Worm (Caenorhabditis elegans) whole organism, L1 larva: ENCODE measurements around the gene F08F1.4.
A peak's percentile ranks its signal among the peaks of the same experiment; 100 is the strongest.

Source experiments
- C04F5.9 ChIP-seq: sonication (generic microtip); optimal IDR thresholded peaks from 2 replicates; lab custom pipeline; 2016; ENCODE audit warnings: missing genetic modification characterization, missing compliant biosample characterization
- C16A3.4 ChIP-seq: fragments of 150-350 bp; optimal IDR thresholded peaks from 2 replicates; lab custom pipeline; 2014; ENCODE audit warnings: missing biosample characterization, missing genetic modification characterization
- C34B4.2 ChIP-seq: sonication (generic microtip); optimal IDR thresholded peaks from 2 replicates; lab custom pipeline; 2017; ENCODE audit warnings: mild to moderate bottlenecking, missing genetic modification characterization, missing compliant biosample characterization
- Y116A8C.19 ChIP-seq: sonication (generic microtip); optimal IDR thresholded peaks from 2 replicates; lab custom pipeline; 2016; ENCODE audit warnings: missing compliant biosample characterization, missing genetic modification characterization, borderline replicate concordance
- aha-1 ChIP-seq: fragments of 150-350 bp; optimal IDR thresholded peaks from 2 replicates; lab custom pipeline; 2014; ENCODE audit warnings: missing biosample characterization, missing genetic modification characterization
- blmp-1 ChIP-seq: fragments of 150-350 bp; optimal IDR thresholded peaks from 2 replicates; lab custom pipeline; 2014; ENCODE audit warnings: missing biosample characterization, missing genetic modification characterization
- ceh-63 ChIP-seq: fragments of 200-800 bp; sonication (Bioruptor generic); optimal IDR thresholded peaks from 2 replicates; lab custom pipeline; 2018; ENCODE audit warnings: mild to moderate bottlenecking, missing genetic modification characterization, missing compliant biosample characterization
- ceh-8 ChIP-seq: fragments of 200-800 bp; sonication (Bioruptor generic); optimal IDR thresholded peaks from 2 replicates; lab custom pipeline; 2018; ENCODE audit warnings: mild to moderate bottlenecking, missing genetic modification characterization, moderate library complexity, missing compliant biosample characterization
- ceh-88 ChIP-seq: fragments of 200-800 bp; sonication (Bioruptor generic); IDR thresholded peaks from 2 replicates; pipeline ENCODE4 v1.3.6; 2022; ENCODE audit warnings: missing genetic modification characterization, missing compliant biosample characterization
- ceh-90 ChIP-seq: sonication (generic microtip); optimal IDR thresholded peaks from 2 replicates; lab custom pipeline; 2016; ENCODE audit warnings: missing genetic modification characterization, missing compliant biosample characterization
- ces-1 ChIP-seq: fragments of 150-350 bp; optimal IDR thresholded peaks from 2 replicates; lab custom pipeline; 2014; ENCODE audit warnings: missing biosample characterization, missing genetic modification reagents, missing genetic modification characterization
- dpl-1 ChIP-seq, 3 experiments: fragments of 150-350 bp in 2 of 3; sonication (generic microtip) in 1 of 3; optimal IDR thresholded peaks; 2 replicates each; lab custom pipeline; 2014 to 2017; ENCODE audit warnings: missing biosample characterization in 3 of 3, missing genetic modification characterization in 3 of 3, missing genetic modification reagents in 3 of 3
- efl-3 ChIP-seq: fragments of 200-800 bp; sonication (Bioruptor generic); optimal IDR thresholded peaks from 2 replicates; lab custom pipeline; 2018; ENCODE audit warnings: mild to moderate bottlenecking, missing genetic modification characterization, missing compliant biosample characterization
- egl-13 ChIP-seq: sonication (generic microtip); optimal IDR thresholded peaks from 2 replicates; lab custom pipeline; 2016; ENCODE audit warnings: missing genotype, missing genetic modification reagents, missing genetic modification characterization, missing compliant biosample characterization
- egl-27 ChIP-seq, 2 experiments: fragments of 150-350 bp in 1 of 2; sonication (generic microtip); optimal IDR thresholded peaks; 3 replicates each; lab custom pipeline; 2017 to 2018; ENCODE audit warnings: missing biosample characterization in 2 of 2, missing genetic modification characterization in 2 of 2, missing genetic modification reagents in 2 of 2
- fkh-10 ChIP-seq: sonication (generic microtip); optimal IDR thresholded peaks from 2 replicates; lab custom pipeline; 2017; ENCODE audit warnings: missing biosample characterization, missing genetic modification reagents, missing genetic modification characterization
- fos-1 ChIP-seq: fragments of 150-350 bp; optimal IDR thresholded peaks from 2 replicates; lab custom pipeline; 2014; ENCODE audit warnings: missing biosample characterization, missing genetic modification characterization
- grh-1 ChIP-seq: fragments of 200-800 bp; sonication (Bioruptor generic); IDR thresholded peaks from 2 replicates; pipeline ENCODE4 v1.3.6; 2022; ENCODE audit warnings: missing genetic modification reagents, missing genetic modification characterization, missing compliant biosample characterization
- hlh-4 ChIP-seq: sonication (generic microtip); optimal IDR thresholded peaks from 2 replicates; lab custom pipeline; 2016; ENCODE audit warnings: mild to moderate bottlenecking, missing genetic modification characterization, missing compliant biosample characterization
- irx-1 ChIP-seq: sonication (generic microtip); optimal IDR thresholded peaks from 2 replicates; lab custom pipeline; 2016; ENCODE audit warnings: missing genetic modification characterization, missing compliant biosample characterization
- lin-35 ChIP-seq, 2 experiments: fragments of 150-350 bp; optimal IDR thresholded peaks; 2 replicates each; lab custom pipeline; 2014; ENCODE audit warnings: missing biosample characterization in 2 of 2, missing genetic modification characterization in 2 of 2, missing genetic modification reagents in 2 of 2
- lir-3 ChIP-seq: sonication (generic microtip); optimal IDR thresholded peaks from 2 replicates; lab custom pipeline; 2016; ENCODE audit warnings: mild to moderate bottlenecking, missing genetic modification characterization, moderate library complexity, missing compliant biosample characterization; ENCODE audit not compliant: poor library complexity
- lsy-2 ChIP-seq, 2 experiments: fragments of 150-350 bp; optimal IDR thresholded peaks; 2 replicates each; lab custom pipeline; 2014; ENCODE audit warnings: missing biosample characterization in 2 of 2, missing genetic modification characterization in 2 of 2
- mab-9 ChIP-seq: fragments of 200-800 bp; sonication (Bioruptor generic); IDR thresholded peaks from 2 replicates; pipeline ENCODE4 v1.3.6; 2022; ENCODE audit warnings: missing genetic modification reagents, missing genetic modification characterization, missing compliant biosample characterization
- mef-2 ChIP-seq: fragments of 150-350 bp; optimal IDR thresholded peaks from 2 replicates; lab custom pipeline; 2014; ENCODE audit warnings: missing biosample characterization, missing genetic modification characterization
- mep-1 ChIP-seq: fragments of 150-350 bp; optimal IDR thresholded peaks from 2 replicates; lab custom pipeline; 2014; ENCODE audit warnings: missing biosample characterization, missing genetic modification characterization
- nhr-19 ChIP-seq: fragments of 200-800 bp; sonication (Bioruptor generic); conservative IDR thresholded peaks from 2 replicates; pipeline ENCODE4 v1.3.6; 2022; ENCODE audit warnings: missing genetic modification characterization, missing compliant biosample characterization
- nhr-20 ChIP-seq: sonication (generic microtip); optimal IDR thresholded peaks from 2 replicates; lab custom pipeline; 2016; ENCODE audit warnings: mild to moderate bottlenecking, missing genetic modification characterization, missing compliant biosample characterization
- nhr-28 ChIP-seq: fragments of 150-350 bp; optimal IDR thresholded peaks from 2 replicates; lab custom pipeline; 2014; ENCODE audit warnings: missing biosample characterization, missing genetic modification characterization
- nhr-71 ChIP-seq: sonication (generic microtip); optimal IDR thresholded peaks from 2 replicates; lab custom pipeline; 2016; ENCODE audit warnings: mild to moderate bottlenecking, missing genetic modification characterization, moderate library complexity, missing compliant biosample characterization
- nhr-76 ChIP-seq: sonication (generic microtip); optimal IDR thresholded peaks from 2 replicates; lab custom pipeline; 2017; ENCODE audit warnings: missing biosample characterization, missing genetic modification characterization
- nhr-85 ChIP-seq: sonication (generic microtip); peaks from one replicate; lab custom pipeline; 2016; ENCODE audit warnings: missing genetic modification characterization, inconsistent platforms, missing compliant biosample characterization
- nhr-90 ChIP-seq: sonication (generic microtip); optimal IDR thresholded peaks from 2 replicates; lab custom pipeline; 2016; ENCODE audit warnings: mild to moderate bottlenecking, missing genetic modification characterization, missing compliant biosample characterization; ENCODE audit not compliant: poor library complexity
- pax-3 ChIP-seq: fragments of 200-800 bp; sonication (Bioruptor generic); optimal IDR thresholded peaks from 2 replicates; lab custom pipeline; 2018; ENCODE audit warnings: mild to moderate bottlenecking, missing genetic modification characterization, moderate library complexity, missing compliant biosample characterization
- rnt-1 ChIP-seq: sonication (generic microtip); optimal IDR thresholded peaks from 2 replicates; lab custom pipeline; 2016; ENCODE audit warnings: mild to moderate bottlenecking, missing genetic modification characterization, moderate library complexity, missing compliant biosample characterization
- skn-1 ChIP-seq: fragments of 150-350 bp; optimal IDR thresholded peaks from 2 replicates; lab custom pipeline; 2014; ENCODE audit warnings: missing biosample characterization, missing genetic modification characterization
- snpc-4 ChIP-seq: fragments of 150-350 bp; optimal IDR thresholded peaks from 2 replicates; lab custom pipeline; 2014; ENCODE audit warnings: missing biosample characterization, missing genetic modification characterization
- snu-23 ChIP-seq: sonication (generic microtip); optimal IDR thresholded peaks from 2 replicates; lab custom pipeline; 2016; ENCODE audit warnings: missing genetic modification characterization, missing compliant biosample characterization
- sox-4 ChIP-seq: sonication (generic microtip); optimal IDR thresholded peaks from 2 replicates; lab custom pipeline; 2016; ENCODE audit warnings: missing genetic modification characterization, missing compliant biosample characterization
- sptf-1 ChIP-seq: fragments of 150-350 bp; optimal IDR thresholded peaks from 2 replicates; lab custom pipeline; 2014; ENCODE audit warnings: missing biosample characterization, missing genetic modification characterization
- swsn-7 ChIP-seq: sonication (generic microtip); optimal IDR thresholded peaks from 2 replicates; lab custom pipeline; 2016; ENCODE audit warnings: missing genetic modification characterization, missing compliant biosample characterization
- tbx-2 ChIP-seq: sonication (generic microtip); optimal IDR thresholded peaks from 2 replicates; lab custom pipeline; 2016; ENCODE audit warnings: missing genetic modification characterization, missing compliant biosample characterization
- tlp-1 ChIP-seq: fragments of 150-350 bp; optimal IDR thresholded peaks from 2 replicates; lab custom pipeline; 2014; ENCODE audit warnings: missing biosample characterization, missing genetic modification characterization
- unc-130 ChIP-seq: fragments of 150-350 bp; optimal IDR thresholded peaks from 2 replicates; lab custom pipeline; 2017; ENCODE audit warnings: missing biosample characterization, missing genetic modification characterization, inconsistent platforms
- unc-30 ChIP-seq: sonication (generic microtip); optimal IDR thresholded peaks from 2 replicates; lab custom pipeline; 2017; ENCODE audit warnings: missing biosample characterization, missing genetic modification characterization
- unc-62 ChIP-seq: fragments of 150-350 bp; optimal IDR thresholded peaks from 2 replicates; lab custom pipeline; 2014; ENCODE audit warnings: missing biosample characterization, missing genetic modification reagents, missing genetic modification characterization
- unc-86 ChIP-seq: sonication (generic microtip); optimal IDR thresholded peaks from 2 replicates; lab custom pipeline; 2016; ENCODE audit warnings: missing genetic modification characterization, missing compliant biosample characterization
- unc-98 ChIP-seq: fragments of 200-800 bp; sonication (Bioruptor generic); IDR thresholded peaks from 2 replicates; pipeline ENCODE4 v1.3.6; 2022; ENCODE audit warnings: missing genetic modification characterization, missing compliant biosample characterization
- vab-15 ChIP-seq: sonication (generic microtip); optimal IDR thresholded peaks from 2 replicates; lab custom pipeline; 2017; ENCODE audit warnings: missing genotype, mild to moderate bottlenecking, missing genetic modification characterization, missing compliant biosample characterization
- zag-1 ChIP-seq: fragments of 150-350 bp; optimal IDR thresholded peaks from 2 replicates; lab custom pipeline; 2014; ENCODE audit warnings: missing biosample characterization, missing genetic modification characterization
- ztf-11 ChIP-seq, 2 experiments: sonication (generic microtip); optimal IDR thresholded peaks; 2 replicates each; lab custom pipeline; 2016 to 2017; ENCODE audit warnings: missing genetic modification characterization in 2 of 2, missing biosample characterization in 1 of 2, missing compliant biosample characterization in 1 of 2
- ztf-4 ChIP-seq: fragments of 150-350 bp; optimal IDR thresholded peaks from 2 replicates; lab custom pipeline; 2014; ENCODE audit warnings: missing biosample characterization, missing genetic modification characterization

Gene F08F1.4

DNA sequence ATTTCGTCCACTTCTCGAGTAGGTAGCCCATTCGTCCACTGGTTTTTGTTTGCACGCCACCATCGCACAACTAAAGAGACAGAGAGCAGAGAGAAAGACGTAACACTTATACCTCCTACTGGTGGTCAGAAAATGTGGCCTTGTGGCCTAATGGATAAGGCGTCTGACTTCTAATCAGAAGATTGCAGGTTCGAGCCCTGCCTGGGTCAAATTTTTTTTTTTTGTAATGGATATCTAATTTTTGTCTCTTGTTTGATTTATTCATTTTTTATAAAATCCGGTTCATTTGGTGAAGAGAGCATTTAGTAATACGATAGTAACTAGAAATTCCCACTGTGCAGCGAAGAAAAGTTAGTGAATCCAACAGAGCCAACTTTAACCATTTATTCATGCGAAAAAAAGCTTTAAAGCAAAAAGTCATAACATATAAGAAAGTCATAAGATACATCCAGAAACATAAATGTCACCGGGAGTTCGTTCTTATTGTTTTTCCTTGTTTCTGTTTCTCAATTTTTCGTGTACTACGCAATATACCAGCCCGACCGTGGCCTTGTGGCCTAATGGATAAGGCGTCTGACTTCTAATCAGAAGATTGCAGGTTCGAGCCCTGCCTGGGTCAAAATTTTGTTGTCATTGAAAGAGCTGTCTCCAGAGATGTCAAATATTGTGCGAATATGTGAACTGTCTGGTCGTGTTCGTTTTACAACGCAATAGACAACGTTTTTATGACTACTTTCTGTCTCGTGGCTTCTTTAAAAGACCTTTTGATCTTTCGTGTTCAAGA lies 27.0 kb upstream of the F08F1.4 start (continued):
- no peak for TF ChIP-seq mef-2
- TF ChIP-seq nhr-76 (tag; lab: Kevin White, UChicago), result no peak
- TF ChIP-seq ceh-8, result no peak
- no peak for TF ChIP-seq vab-15 (tag; lab: Kevin White, UChicago)
- peak; percentile 59 for TF ChIP-seq tbx-2 (tag; lab: Kevin White, UChicago)
- peak; percentile 63 for TF ChIP-seq rnt-1
- TF ChIP-seq grh-1 (GFP tag; lab: Robert Waterston, UW), result no peak
- peak; percentile 49 to 57 for TF ChIP-seq lsy-2 (tag; optimal IDR thresholded peaks at IDR 0.05; lab: Kevin White, UChicago)
- TF ChIP-seq ceh-88 (GFP tag; lab: Robert Waterston, UW), result no peak
- TF ChIP-seq dpl-1 (GFP tag; optimal IDR thresholded peaks at IDR 0.05; lab: Kevin White, UChicago), result no peak
- TF ChIP-seq tlp-1 (tag; lab: Kevin White, UChicago), result no peak
- TF ChIP-seq ces-1, result no peak
- TF ChIP-seq skn-1 (tag; lab: Kevin White, UChicago), result peak; percentile 47
- TF ChIP-seq fkh-10, result no peak
- peak; percentile 64 for TF ChIP-seq swsn-7 (tag; lab: Kevin White, UChicago)
- peak; percentile 13 for TF ChIP-seq unc-86 (tag; lab: Kevin White, UChicago)
- peak; percentile 59 for TF ChIP-seq nhr-90 (tag; lab: Kevin White, UChicago)
- TF ChIP-seq C04F5.9, result no peak
- TF ChIP-seq pax-3, result no peak
- no peak for TF ChIP-seq zag-1 (tag; lab: Kevin White, UChicago)
- TF ChIP-seq C16A3.4 (tag; lab: Kevin White, UChicago), result peak; percentile 25
- TF ChIP-seq unc-130 (tag; lab: Kevin White, UChicago), result no peak
- TF ChIP-seq Y116A8C.19, result no peak
- TF ChIP-seq nhr-85 (tag; lab: Kevin White, UChicago), result peak; percentile 59
- no peak for TF ChIP-seq ceh-63 (GFP tag; lab: Kevin White, UChicago)
- peak; percentile 18 for TF ChIP-seq blmp-1 (tag; lab: Kevin White, UChicago)
- TF ChIP-seq unc-98 (GFP tag; lab: Robert Waterston, UW), result no peak
- no peak for TF ChIP-seq irx-1 (tag; lab: Kevin White, UChicago)
- TF ChIP-seq lin-35 (GFP tag; optimal IDR thresholded peaks at IDR 0.05; lab: Kevin White, UChicago), result peak in 1 of 2 experiments; percentile 49
- no peak for TF ChIP-seq snpc-4 (tag; lab: Kevin White, UChicago)
- 0 out of 2 replicates have a peak, but pooled peaks have one; percentile 13 for TF ChIP-seq mab-9 (GFP tag; lab: Robert Waterston, UW)
- peak; percentile 56; the same call in 1 of the 2 replicates for TF ChIP-seq nhr-19
- peak; percentile 65 for TF ChIP-seq nhr-20 (tag; lab: Kevin White, UChicago)
- TF ChIP-seq nhr-28 (tag; lab: Kevin White, UChicago), result no peak
- TF ChIP-seq egl-27 (tag; optimal IDR thresholded peaks at IDR 0.05; lab: Kevin White, UChicago), result no peak
- TF ChIP-seq lir-3 (tag; lab: Kevin White, UChicago), result no peak
- peak; percentile 40 for TF ChIP-seq egl-13 (tag; lab: Kevin White, UChicago)
- no peak for TF ChIP-seq unc-62 (GFP tag; lab: Kevin White, UChicago)
- no peak for TF ChIP-seq ceh-90
- no peak for TF ChIP-seq ztf-11 (tag; optimal IDR thresholded peaks at IDR 0.05; lab: Kevin White, UChicago)
- no peak for TF ChIP-seq unc-30
- TF ChIP-seq aha-1 (tag; lab: Kevin White, UChicago), result no peak
- TF ChIP-seq snu-23 (GFP tag; lab: Kevin White, UChicago), result peak; percentile 80
- peak; percentile 51 for TF ChIP-seq fos-1 (tag; lab: Kevin White, UChicago)
- no peak for TF ChIP-seq efl-3 (GFP tag; lab: Kevin White, UChicago)
- no peak for TF ChIP-seq hlh-4 (tag; lab: Kevin White, UChicago)
- TF ChIP-seq nhr-71 (tag; lab: Kevin White, UChicago), result peak; percentile 74
- TF ChIP-seq mep-1 (tag; lab: Kevin White, UChicago), result peak; percentile 70
- TF ChIP-seq sox-4 (tag; lab: Kevin White, UChicago), result peak; percentile 11
- no peak for TF ChIP-seq ztf-4 (tag; lab: Kevin White, UChicago)
- TF ChIP-seq sptf-1 (tag; lab: Kevin White, UChicago), result no peak
- no peak for TF ChIP-seq C34B4.2 (tag; lab: Kevin White, UChicago)
